Fruit fly (Drosophila melanogaster) whole organism, embryonic: ENCODE measurements around the gene RluA-1.

ENCODE experiments used
- BtbVII ChIP-seq: fragments of 200-800 bp; sonication (Bioruptor generic); optimal IDR thresholded peaks from 3 replicates; lab custom pipeline; 2017; ENCODE audit warnings: missing biosample characterization, mild to moderate bottlenecking, missing genetic modification characterization
- CG10654 ChIP-seq: fragments of 200-800 bp; sonication (Bioruptor generic); optimal IDR thresholded peaks from 2 replicates; lab custom pipeline; 2016; ENCODE audit warnings: missing biosample characterization, missing genetic modification characterization
- CG11695 ChIP-seq: fragments of 200-800 bp; sonication (Bioruptor generic); IDR thresholded peaks from 3 replicates; pipeline ENCODE4 v1.3.6; 2022; ENCODE audit warnings: missing biosample characterization, missing genetic modification characterization
- CG11723 ChIP-seq: fragments of 200-800 bp; sonication (Bioruptor generic); optimal IDR thresholded peaks from 2 replicates; lab custom pipeline; 2017; ENCODE audit warnings: missing biosample characterization, mild to moderate bottlenecking, missing genetic modification characterization
- CG12659 ChIP-seq: fragments of 200-800 bp; sonication (Bioruptor generic); optimal IDR thresholded peaks from 3 replicates; lab custom pipeline; 2017; ENCODE audit warnings: mild to moderate bottlenecking, missing biosample characterization, missing genetic modification reagents, missing genetic modification characterization
- CG12744 ChIP-seq: fragments of 200-800 bp; sonication (Bioruptor generic); optimal IDR thresholded peaks from 2 replicates; lab custom pipeline; 2016; ENCODE audit warnings: missing biosample characterization, missing genetic modification characterization
- CG13287 ChIP-seq: fragments of 200-800 bp; sonication (Bioruptor generic); IDR thresholded peaks from 2 replicates; pipeline ENCODE4 v1.3.6; 2022; ENCODE audit warnings: missing biosample characterization, missing genetic modification characterization; ENCODE audit not compliant: partially characterized antibody
- CG15514 ChIP-seq: fragments of 200-800 bp; sonication (Bioruptor generic); optimal IDR thresholded peaks from 3 replicates; lab custom pipeline; 2017; ENCODE audit warnings: missing biosample characterization, missing genetic modification characterization, mild to moderate bottlenecking, moderate library complexity, missing genetic modification reagents
- CG17328 ChIP-seq: fragments of 200-800 bp; sonication (Bioruptor generic); IDR thresholded peaks from 2 replicates; pipeline ENCODE4 v1.3.6; 2022; ENCODE audit warnings: missing biosample characterization, missing genetic modification characterization
- CG18262 ChIP-seq: fragments of 200-800 bp; optimal IDR thresholded peaks from 3 replicates; lab custom pipeline; 2019; ENCODE audit warnings: missing biosample characterization, mild to moderate bottlenecking, missing genetic modification characterization, moderate library complexity
- CG43689 ChIP-seq: fragments of 200-800 bp; sonication (Bioruptor generic); IDR thresholded peaks from 2 replicates; pipeline ENCODE4 v1.3.6; 2022; ENCODE audit warnings: missing biosample characterization, missing genetic modification characterization
- CG6175 ChIP-seq: fragments of 200-800 bp; sonication (Bioruptor generic); IDR thresholded peaks from 3 replicates; pipeline ENCODE4 v1.3.6; 2022; ENCODE audit warnings: missing biosample characterization, missing genetic modification characterization
- CG6272 ChIP-seq: fragments of 200-800 bp; sonication (Bioruptor generic); IDR thresholded peaks from 2 replicates; pipeline ENCODE4 v1.3.6; 2022; ENCODE audit warnings: missing biosample characterization, missing genetic modification characterization
- CG6765 ChIP-seq: fragments of 200-800 bp; sonication (Bioruptor generic); optimal IDR thresholded peaks from 3 replicates; lab custom pipeline; 2017; ENCODE audit warnings: missing biosample characterization, mild to moderate bottlenecking, missing genetic modification characterization
- CG6813 ChIP-seq: fragments of 200-800 bp; sonication (Bioruptor generic); optimal IDR thresholded peaks from 2 replicates; lab custom pipeline; 2017; ENCODE audit warnings: missing biosample characterization, missing genetic modification characterization, mild to moderate bottlenecking, moderate library complexity, missing genetic modification reagents
- CG7928 ChIP-seq: fragments of 200-800 bp; sonication (Bioruptor generic); optimal IDR thresholded peaks from 2 replicates; lab custom pipeline; 2017; ENCODE audit warnings: missing biosample characterization, mild to moderate bottlenecking, missing genetic modification characterization
- CHES-1-like ChIP-seq: fragments of 200-800 bp; sonication (Bioruptor generic); optimal IDR thresholded peaks from 2 replicates; lab custom pipeline; 2016; ENCODE audit warnings: missing biosample characterization, missing genetic modification characterization
- CkIIα-i1 ChIP-seq: fragments of 200-800 bp; sonication (Bioruptor generic); IDR thresholded peaks from 2 replicates; pipeline ENCODE4 v1.3.6; 2022; ENCODE audit warnings: missing biosample characterization, missing genetic modification characterization
- D19B ChIP-seq: fragments of 200-800 bp; sonication (Bioruptor generic); optimal IDR thresholded peaks from 2 replicates; lab custom pipeline; 2017; ENCODE audit warnings: missing biosample characterization, mild to moderate bottlenecking, missing genetic modification characterization
- Deaf1 ChIP-seq: fragments of 200-800 bp; optimal IDR thresholded peaks from 3 replicates; lab custom pipeline; 2019; ENCODE audit warnings: missing biosample characterization, mild to moderate bottlenecking, missing genetic modification characterization, moderate library complexity
- Dek ChIP-seq: fragments of 200-800 bp; sonication (Bioruptor generic); optimal IDR thresholded peaks from 3 replicates; lab custom pipeline; 2019; ENCODE audit warnings: missing biosample characterization, mild to moderate bottlenecking, missing genetic modification characterization, moderate library complexity
- Dip2 ChIP-seq: fragments of 200-800 bp; sonication (Bioruptor generic); IDR thresholded peaks from 2 replicates; pipeline ENCODE4 v1.3.6; 2022; ENCODE audit warnings: missing biosample characterization, missing genetic modification characterization
- GATAe ChIP-seq: fragments of 200-800 bp; sonication (Bioruptor generic); conservative IDR thresholded peaks from 2 replicates; pipeline ENCODE4 v1.3.6; 2022; ENCODE audit warnings: missing biosample characterization, missing genetic modification characterization
- HmgZ ChIP-seq: fragments of 200-800 bp; sonication (Bioruptor generic); optimal IDR thresholded peaks from 2 replicates; lab custom pipeline; 2018; ENCODE audit warnings: missing biosample characterization, mild to moderate bottlenecking, missing genetic modification characterization
- Hr51 ChIP-seq, 2 experiments: fragments of 200-800 bp; sonication (Bioruptor generic); optimal IDR thresholded peaks; 2 replicates in 1 of 2; 3 replicates in 1 of 2; lab custom pipeline; 2016 to 2018; ENCODE audit warnings: missing biosample characterization in 2 of 2, missing genetic modification characterization in 2 of 2, mild to moderate bottlenecking in 1 of 2, moderate library complexity in 1 of 2
- MBD-R2 ChIP-seq: fragments of 200-800 bp; sonication (Bioruptor generic); IDR thresholded peaks from 2 replicates; pipeline ENCODE4 v1.3.6; 2022; ENCODE audit warnings: missing biosample characterization, missing genetic modification characterization
- NK7.1 ChIP-seq: fragments of 200-800 bp; sonication (Bioruptor generic); optimal IDR thresholded peaks from 3 replicates; lab custom pipeline; 2016; ENCODE audit warnings: missing biosample characterization, missing genetic modification characterization
- Opbp ChIP-seq: fragments of 200-800 bp; sonication (Bioruptor generic); IDR thresholded peaks from 3 replicates; pipeline ENCODE4 v1.3.6; 2022; ENCODE audit warnings: missing biosample characterization, missing genetic modification characterization; ENCODE audit not compliant: partially characterized antibody
- Ptx1 ChIP-seq: fragments of 200-800 bp; sonication (Bioruptor generic); IDR thresholded peaks from 2 replicates; pipeline ENCODE4 v1.3.6; 2022; ENCODE audit warnings: missing biosample characterization, missing genetic modification characterization
- Sox100B ChIP-seq: fragments of 200-800 bp; sonication (Bioruptor generic); optimal IDR thresholded peaks from 3 replicates; lab custom pipeline; 2018; ENCODE audit warnings: missing biosample characterization, mild to moderate bottlenecking, missing genetic modification characterization
- Usf ChIP-seq: fragments of 200-800 bp; sonication (Bioruptor generic); optimal IDR thresholded peaks from 2 replicates; lab custom pipeline; 2017; ENCODE audit warnings: missing genotype, missing biosample characterization, missing genetic modification characterization
- ewg ChIP-seq: fragments of 200-800 bp; sonication (Bioruptor generic); optimal IDR thresholded peaks from 3 replicates; lab custom pipeline; 2017; ENCODE audit warnings: mild to moderate bottlenecking, missing biosample characterization, missing genetic modification reagents, missing genetic modification characterization
- gcm2 ChIP-seq: fragments of 200-800 bp; sonication (Bioruptor generic); optimal IDR thresholded peaks from 2 replicates; lab custom pipeline; 2016; ENCODE audit warnings: missing biosample characterization, missing genetic modification characterization
- h ChIP-seq: fragments of >200 bp; optimal IDR thresholded peaks from 2 replicates; lab custom pipeline; 2017
- hkb ChIP-seq, 2 experiments: fragments of 200-800 bp in 1 of 2; fragments of >200 bp in 1 of 2; sonication (Bioruptor generic) in 1 of 2; IDR thresholded peaks in 1 of 2; optimal IDR thresholded peaks in 1 of 2; 2 replicates each; pipeline versions ENCODE4 v1.3.6 to Lab custom; 2017 to 2022; ENCODE audit warnings: missing biosample characterization in 1 of 2, missing genetic modification characterization in 1 of 2
- inv ChIP-seq: fragments of 200-800 bp; sonication (Bioruptor generic); IDR thresholded peaks from 2 replicates; pipeline ENCODE4 v1.3.6; 2022; ENCODE audit warnings: missing biosample characterization, missing genetic modification characterization; ENCODE audit not compliant: partially characterized antibody
- knrl ChIP-seq: fragments of 200-800 bp; sonication (Bioruptor generic); IDR thresholded peaks from 3 replicates; pipeline ENCODE4 v1.3.6; 2022; ENCODE audit warnings: missing biosample characterization, missing genetic modification characterization; ENCODE audit not compliant: partially characterized antibody
- mld ChIP-seq: fragments of 200-800 bp; sonication (Bioruptor generic); IDR thresholded peaks from 3 replicates; pipeline ENCODE4 v1.3.6; 2022; ENCODE audit warnings: missing biosample characterization, missing genetic modification characterization; ENCODE audit not compliant: partially characterized antibody
- nmo ChIP-seq: fragments of 200-800 bp; sonication (Bioruptor generic); optimal IDR thresholded peaks from 2 replicates; lab custom pipeline; 2018; ENCODE audit warnings: missing biosample characterization, mild to moderate bottlenecking, missing genetic modification characterization, moderate library complexity
- rib ChIP-seq: fragments of 200-800 bp; sonication (Bioruptor generic); IDR thresholded peaks from 2 replicates; pipeline ENCODE4 v1.3.6; 2022; ENCODE audit warnings: missing biosample characterization, missing genetic modification characterization
- ro ChIP-seq: fragments of 200-800 bp; sonication (Bioruptor generic); IDR thresholded peaks from 2 replicates; pipeline ENCODE4 v1.3.6; 2022; ENCODE audit warnings: missing biosample characterization, missing genetic modification characterization
- scrt ChIP-seq: fragments of 200-800 bp; sonication (Bioruptor generic); optimal IDR thresholded peaks from 2 replicates; lab custom pipeline; 2018; ENCODE audit warnings: missing biosample characterization, mild to moderate bottlenecking, missing genetic modification characterization, moderate library complexity
- sens ChIP-seq: fragments of 200-800 bp; sonication (Bioruptor generic); peaks from one replicate; lab custom pipeline; 2016; ENCODE audit warnings: missing biosample characterization, missing genetic modification characterization
- sr ChIP-seq: fragments of 200-800 bp; sonication (Bioruptor generic); IDR thresholded peaks from 3 replicates; pipeline ENCODE4 v1.3.6; 2022; ENCODE audit warnings: missing biosample characterization, missing genetic modification characterization
- ssp ChIP-seq: fragments of 200-800 bp; sonication (Bioruptor generic); IDR thresholded peaks from 2 replicates; pipeline ENCODE4 v1.3.6; 2022; ENCODE audit warnings: missing biosample characterization, missing genetic modification characterization
- twi ChIP-seq: fragments of 200-800 bp; optimal IDR thresholded peaks from 2 replicates; lab custom pipeline; 2019; ENCODE audit warnings: missing biosample characterization, mild to moderate bottlenecking, missing genetic modification characterization, moderate library complexity
- wek ChIP-seq: fragments of 200-800 bp; sonication (Bioruptor generic); optimal IDR thresholded peaks from 3 replicates; lab custom pipeline; 2018; ENCODE audit warnings: missing biosample characterization, mild to moderate bottlenecking, missing genetic modification characterization, moderate library complexity
- z ChIP-seq: fragments of 200-800 bp; sonication (Bioruptor generic); IDR thresholded peaks from 3 replicates; pipeline ENCODE4 v1.3.6; 2022; ENCODE audit warnings: missing biosample characterization, missing genetic modification characterization
- zen ChIP-seq: fragments of 200-800 bp; sonication (Bioruptor generic); optimal IDR thresholded peaks from 3 replicates; lab custom pipeline; 2018; ENCODE audit warnings: missing biosample characterization, mild to moderate bottlenecking, missing genetic modification characterization, moderate library complexity

The RluA-1 gene

dm6 chr2L:10488484-10489223, 14.5 kb upstream of the RluA-1 start, which contains the start of the genes Cog4 and CG6144 (continued):
- TF ChIP-seq CG13287, result peak; percentile 88
- no peak for TF ChIP-seq CG11695
- peak; percentile 68 for TF ChIP-seq Opbp
- no peak for TF ChIP-seq CG6765 (GFP tag; lab: Kevin White, UChicago)
- peak; percentile 3 for TF ChIP-seq CHES-1-like
- no peak for TF ChIP-seq BtbVII (GFP tag; lab: Kevin White, UChicago)
- no peak for TF ChIP-seq Sox100B (GFP tag; lab: Kevin White, UChicago)
- peak; percentile 19; the same call in 1 of the 2 replicates for TF ChIP-seq Ptx1 (GFP tag; lab: Robert Waterston, UW)
- TF ChIP-seq twi (tag; lab: Kevin White, UChicago), result no peak
- no peak for TF ChIP-seq CG11723 (GFP tag; lab: Kevin White, UChicago)
- TF ChIP-seq Usf (GFP tag; lab: Kevin White, UChicago), result no peak
- TF ChIP-seq hkb (optimal IDR thresholded peaks at IDR 0.05; lab: Kevin White, UChicago), result no peak
- peak; percentile 49; the same call in 1 of the 2 replicates for TF ChIP-seq hkb (GFP tag; IDR thresholded peaks at IDR 0.05; lab: Robert Waterston, UW)
- TF ChIP-seq CG15514, result peak; percentile 56
- TF ChIP-seq Deaf1 (tag; lab: Kevin White, UChicago), result no peak
- TF ChIP-seq NK7.1 (GFP tag; lab: Kevin White, UChicago), result no peak
- no peak for TF ChIP-seq rib (GFP tag; lab: Robert Waterston, UW)
- TF ChIP-seq CG17328 (GFP tag; lab: Robert Waterston, UW), result no peak
- TF ChIP-seq zen (tag; lab: Kevin White, UChicago), result no peak
- TF ChIP-seq MBD-R2, result peak; percentile 87
- TF ChIP-seq CG12744, result no peak
- no peak for TF ChIP-seq mld (GFP tag; lab: Robert Waterston, UW)
- TF ChIP-seq gcm2 (GFP tag; lab: Kevin White, UChicago), result no peak
- no peak for TF ChIP-seq HmgZ
- no peak for TF ChIP-seq CG18262 (tag; lab: Kevin White, UChicago)
- no peak for TF ChIP-seq ssp (GFP tag; lab: Robert Waterston, UW)
- no peak for TF ChIP-seq Dip2 (GFP tag; lab: Robert Waterston, UW)
- TF ChIP-seq Hr51 (GFP tag; optimal IDR thresholded peaks at IDR 0.05; lab: Kevin White, UChicago), result no peak
- peak; percentile 83 for TF ChIP-seq nmo (GFP tag; lab: Kevin White, UChicago)
- peak; percentile 68 for TF ChIP-seq inv (GFP tag; lab: Robert Waterston, UW)
- no peak for TF ChIP-seq CkIIα-i1 (GFP tag; lab: Robert Waterston, UW)
- TF ChIP-seq CG7928 (GFP tag; lab: Kevin White, UChicago), result no peak
- TF ChIP-seq knrl, result peak; percentile 77
- no peak for TF ChIP-seq CG43689 (GFP tag; lab: Robert Waterston, UW)
- no peak for TF ChIP-seq CG6272 (GFP tag; lab: Robert Waterston, UW)
- TF ChIP-seq h (lab: Kevin White, UChicago), result no peak
- TF ChIP-seq scrt (GFP tag; lab: Kevin White, UChicago), result no peak
- TF ChIP-seq D19B (GFP tag; lab: Kevin White, UChicago), result no peak
- no peak for TF ChIP-seq CG10654 (GFP tag; lab: Kevin White, UChicago)
- TF ChIP-seq sens (GFP tag; lab: Kevin White, UChicago), result peak; percentile 76
- no peak for TF ChIP-seq ewg (GFP tag; lab: Kevin White, UChicago)
- TF ChIP-seq ro (GFP tag; lab: Robert Waterston, UW), result no peak
- TF ChIP-seq sr (GFP tag; lab: Robert Waterston, UW), result no peak
- TF ChIP-seq z (GFP tag; lab: Robert Waterston, UW), result no peak
- TF ChIP-seq Dek (tag; lab: Kevin White, UChicago), result no peak
- peak; percentile 44 for TF ChIP-seq CG12659 (GFP tag; lab: Kevin White, UChicago)
- no peak for TF ChIP-seq GATAe (GFP tag; lab: Robert Waterston, UW)
- TF ChIP-seq CG6813 (GFP tag; lab: Kevin White, UChicago), result no peak
- TF ChIP-seq CG6175 (GFP tag; lab: Robert Waterston, UW), result no peak
- TF ChIP-seq wek (GFP tag; lab: Kevin White, UChicago), result no peak
